Worm (Caenorhabditis elegans): Measurements from ENCODE around the gene hlh-15.

DNA sequence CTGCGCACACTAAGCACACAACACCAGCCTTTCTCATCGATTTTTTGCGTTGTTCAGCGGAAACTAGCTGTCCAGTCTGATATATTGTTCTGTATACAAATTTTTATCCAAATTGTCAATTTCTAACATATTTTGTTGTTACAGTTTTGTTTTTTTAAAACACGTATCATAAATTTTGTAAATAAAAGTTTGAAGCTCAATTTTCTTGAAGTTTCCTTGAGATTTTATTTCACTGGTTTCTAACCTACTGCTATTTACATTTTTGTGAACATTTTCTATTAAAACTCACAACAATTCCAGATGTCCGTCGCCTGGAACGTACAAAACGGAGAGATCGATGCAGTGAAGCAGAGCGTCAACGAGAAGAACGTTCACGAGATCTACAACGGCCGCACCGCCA lies 6.0 kb downstream of the hlh-15 start, which contains the start of gene mtpn-1:
- TF ChIP-seq ama-1 (optimal IDR thresholded peaks at IDR 0.05): no peak
- no peak for TF ChIP-seq ceh-36 (tag; optimal IDR thresholded peaks at IDR 0.05)
- no peak for TF ChIP-seq hmbx-1 (tag; optimal IDR thresholded peaks at IDR 0.05)
- no peak for TF ChIP-seq hnd-1 (tag; optimal IDR thresholded peaks at IDR 0.05)
- no peak for TF ChIP-seq flt-1 (GFP tag; IDR thresholded peaks at IDR 0.05)
- TF ChIP-seq tbx-37 (GFP tag; conservative IDR thresholded peaks at IDR 0.05): no peak
- TF ChIP-seq ets-7 (tag; optimal IDR thresholded peaks at IDR 0.05): no peak
- TF ChIP-seq tbx-11 (GFP tag; IDR thresholded peaks at IDR 0.05): no peak

Data from whole organism, early embryonic.